Worm (Caenorhabditis elegans) whole organism, young adult: ENCODE results near the gene Y15E3A.5.

ENCODE experiments used
- B0019.2 ChIP-seq: fragments of 200-800 bp; sonication (Bioruptor generic); conservative IDR thresholded peaks from 2 replicates; pipeline ENCODE4 v1.3.6; 2022; ENCODE audit warnings: missing genetic modification reagents, missing genetic modification characterization, missing compliant biosample characterization
- B0261.1 ChIP-seq: sonication (generic microtip); optimal IDR thresholded peaks from 2 replicates; lab custom pipeline; 2016; ENCODE audit warnings: mild to moderate bottlenecking, missing genetic modification characterization, moderate library complexity, missing compliant biosample characterization
- F49E8.2 ChIP-seq: sonication (generic microtip); optimal IDR thresholded peaks from 3 replicates; lab custom pipeline; 2017; ENCODE audit warnings: missing genetic modification characterization, mild to moderate bottlenecking, missing compliant biosample characterization, antibody characterized with exemption, moderate library complexity; ENCODE audit not compliant: insufficient read depth
- T07F8.4 ChIP-seq: sonication (generic microtip); optimal IDR thresholded peaks from 2 replicates; lab custom pipeline; 2016; ENCODE audit warnings: mild to moderate bottlenecking, missing genetic modification characterization, moderate library complexity, missing compliant biosample characterization
- T26A5.8 ChIP-seq: sonication (generic microtip); optimal IDR thresholded peaks from 2 replicates; lab custom pipeline; 2016; ENCODE audit warnings: missing genetic modification characterization, missing compliant biosample characterization
- Y95B8A.8 ChIP-seq: fragments of 200-800 bp; sonication (Bioruptor generic); IDR thresholded peaks from 2 replicates; pipeline ENCODE4 v1.3.6; 2022; ENCODE audit warnings: missing genetic modification reagents, missing genetic modification characterization, missing compliant biosample characterization
- akir-1 ChIP-seq: fragments of 200-800 bp; sonication (Bioruptor generic); optimal IDR thresholded peaks from 2 replicates; lab custom pipeline; 2018; ENCODE audit warnings: mild to moderate bottlenecking, missing genetic modification characterization, moderate library complexity, missing compliant biosample characterization
- athp-1 ChIP-seq: sonication (generic microtip); optimal IDR thresholded peaks from 2 replicates; lab custom pipeline; 2017; ENCODE audit warnings: mild to moderate bottlenecking, missing genetic modification characterization, missing compliant biosample characterization
- cebp-2 ChIP-seq: fragments of 200-800 bp; sonication (Bioruptor generic); IDR thresholded peaks from 2 replicates; pipeline ENCODE4 v1.3.6; 2022; ENCODE audit warnings: missing genetic modification characterization, missing compliant biosample characterization
- ceh-91 ChIP-seq: fragments of 200-800 bp; sonication (Bioruptor generic); IDR thresholded peaks from 2 replicates; pipeline ENCODE4 v1.3.6; 2022; ENCODE audit warnings: missing genetic modification reagents, missing genetic modification characterization, missing compliant biosample characterization
- die-1 ChIP-seq: sonication (generic microtip); optimal IDR thresholded peaks from 2 replicates; lab custom pipeline; 2016; ENCODE audit warnings: missing genotype, mild to moderate bottlenecking, missing genetic modification characterization, missing compliant biosample characterization
- dox-1 ChIP-seq: fragments of 200-800 bp; sonication (Bioruptor generic); IDR thresholded peaks from 2 replicates; pipeline ENCODE4 v1.3.6; 2022; ENCODE audit warnings: missing genetic modification reagents, missing genetic modification characterization, missing compliant biosample characterization
- egrh-3 ChIP-seq: fragments of 200-800 bp; sonication (Bioruptor generic); IDR thresholded peaks from 2 replicates; pipeline ENCODE4 v1.3.6; 2022; ENCODE audit warnings: missing genetic modification reagents, missing genetic modification characterization, missing compliant biosample characterization
- ets-4 ChIP-seq: fragments of 200-800 bp; sonication (Bioruptor generic); optimal IDR thresholded peaks from 2 replicates; lab custom pipeline; 2018; ENCODE audit warnings: mild to moderate bottlenecking, missing genetic modification characterization, missing compliant biosample characterization
- fkh-3 ChIP-seq: sonication (generic microtip); optimal IDR thresholded peaks from 2 replicates; lab custom pipeline; 2016; ENCODE audit warnings: mild to moderate bottlenecking, missing genetic modification characterization, missing compliant biosample characterization
- hlh-12 ChIP-seq: sonication (generic microtip); optimal IDR thresholded peaks from 2 replicates; lab custom pipeline; 2016; ENCODE audit warnings: missing genetic modification characterization, missing compliant biosample characterization
- hlh-26 ChIP-seq: fragments of 200-800 bp; sonication (Bioruptor generic); conservative IDR thresholded peaks from 2 replicates; pipeline ENCODE4 v1.3.6; 2022; ENCODE audit warnings: missing genetic modification reagents, missing genetic modification characterization, missing compliant biosample characterization
- lin-54 ChIP-seq: fragments of 200-800 bp; sonication (Bioruptor generic); optimal IDR thresholded peaks from 2 replicates; lab custom pipeline; 2018; ENCODE audit warnings: mild to moderate bottlenecking, missing genetic modification characterization, missing compliant biosample characterization
- lsl-1 ChIP-seq: fragments of 200-800 bp; sonication (Bioruptor generic); optimal IDR thresholded peaks from 2 replicates; lab custom pipeline; 2018; ENCODE audit warnings: mild to moderate bottlenecking, missing genetic modification characterization, moderate library complexity, missing compliant biosample characterization
- madf-3 ChIP-seq: fragments of 200-800 bp; sonication (Bioruptor generic); IDR thresholded peaks from 2 replicates; pipeline ENCODE4 v1.3.6; 2022; ENCODE audit warnings: missing genetic modification reagents, missing genetic modification characterization, missing compliant biosample characterization
- madf-8 ChIP-seq: fragments of 200-800 bp; sonication (Bioruptor generic); conservative IDR thresholded peaks from 2 replicates; pipeline ENCODE4 v1.3.6; 2022; ENCODE audit warnings: missing genetic modification reagents, missing genetic modification characterization, missing compliant biosample characterization
- nfya-1 ChIP-seq: sonication (generic microtip); optimal IDR thresholded peaks from 2 replicates; lab custom pipeline; 2017; ENCODE audit warnings: antibody characterized with exemption, missing compliant biosample characterization, missing genetic modification characterization, borderline replicate concordance; ENCODE audit not compliant: insufficient read depth
- nfya-2 ChIP-seq: fragments of 200-800 bp; sonication (Bioruptor generic); IDR thresholded peaks from 2 replicates; pipeline ENCODE4 v1.3.6; 2022; ENCODE audit warnings: missing genetic modification reagents, missing genetic modification characterization, missing compliant biosample characterization
- nhr-120 ChIP-seq: fragments of 200-800 bp; sonication (Bioruptor generic); IDR thresholded peaks from 2 replicates; pipeline ENCODE4 v1.3.6; 2022; ENCODE audit warnings: missing genetic modification characterization, missing compliant biosample characterization
- nhr-80 ChIP-seq: sonication (generic microtip); optimal IDR thresholded peaks from 2 replicates; lab custom pipeline; 2016; ENCODE audit warnings: missing genetic modification characterization, missing compliant biosample characterization
- nhr-90 ChIP-seq: sonication (generic microtip); optimal IDR thresholded peaks from 2 replicates; lab custom pipeline; 2016; ENCODE audit warnings: missing genotype, mild to moderate bottlenecking, missing genetic modification characterization, missing compliant biosample characterization
- rec-8 ChIP-seq, 2 experiments: sonication (generic microtip); optimal IDR thresholded peaks; 2 replicates each; lab custom pipeline; 2016; ENCODE audit warnings: mild to moderate bottlenecking in 2 of 2, missing genetic modification characterization in 2 of 2, missing genetic modification reagents in 2 of 2, missing genotype in 2 of 2, missing biosample characterization in 1 of 2, missing compliant biosample characterization in 1 of 2, moderate library complexity in 1 of 2
- sea-2 ChIP-seq: fragments of 200-800 bp; sonication (Bioruptor generic); IDR thresholded peaks from 2 replicates; pipeline ENCODE4 v1.3.6; 2022; ENCODE audit warnings: missing genetic modification characterization, missing compliant biosample characterization
- snpc-4 ChIP-seq, 5 experiments: fragments of 150-350 bp in 1 of 5; sonication (generic microtip) in 4 of 5; optimal IDR thresholded peaks; 2 replicates each; lab custom pipeline; 2014 to 2018; ENCODE audit warnings: missing genetic modification characterization in 5 of 5, missing biosample characterization in 3 of 5, antibody characterized with exemption in 2 of 5, mild to moderate bottlenecking in 2 of 5, missing compliant biosample characterization in 2 of 5, missing genotype in 2 of 5, moderate library complexity in 2 of 5, missing genetic modification reagents in 1 of 5
- tbp1 ChIP-seq: fragments of 200-800 bp; sonication (Bioruptor generic); optimal IDR thresholded peaks from 2 replicates; lab custom pipeline; 2018; ENCODE audit warnings: mild to moderate bottlenecking, missing genetic modification characterization, missing compliant biosample characterization
- tlf-1 ChIP-seq: fragments of 200-800 bp; sonication (Bioruptor generic); optimal IDR thresholded peaks from 2 replicates; lab custom pipeline; 2018; ENCODE audit warnings: mild to moderate bottlenecking, missing genetic modification characterization, missing compliant biosample characterization
- unc-62 ChIP-seq: fragments of 150-350 bp; optimal IDR thresholded peaks from 2 replicates; lab custom pipeline; 2014; ENCODE audit warnings: missing biosample characterization, missing genetic modification reagents, missing genetic modification characterization
- xnd-1 ChIP-seq: sonication (generic microtip); optimal IDR thresholded peaks from 2 replicates; lab custom pipeline; 2016; ENCODE audit warnings: missing genotype, missing genetic modification reagents, missing genetic modification characterization, missing compliant biosample characterization
- zfh-2 ChIP-seq: fragments of 200-800 bp; sonication (Bioruptor generic); conservative IDR thresholded peaks from 2 replicates; pipeline ENCODE4 v1.3.6; 2022; ENCODE audit warnings: missing genetic modification reagents, missing genetic modification characterization, missing compliant biosample characterization
- ztf-6 ChIP-seq: fragments of 200-800 bp; sonication (Bioruptor generic); IDR thresholded peaks from 2 replicates; pipeline ENCODE4 v1.3.6; 2022; ENCODE audit warnings: missing genetic modification reagents, missing genetic modification characterization, missing compliant biosample characterization

The Y15E3A.5 gene

DNA sequence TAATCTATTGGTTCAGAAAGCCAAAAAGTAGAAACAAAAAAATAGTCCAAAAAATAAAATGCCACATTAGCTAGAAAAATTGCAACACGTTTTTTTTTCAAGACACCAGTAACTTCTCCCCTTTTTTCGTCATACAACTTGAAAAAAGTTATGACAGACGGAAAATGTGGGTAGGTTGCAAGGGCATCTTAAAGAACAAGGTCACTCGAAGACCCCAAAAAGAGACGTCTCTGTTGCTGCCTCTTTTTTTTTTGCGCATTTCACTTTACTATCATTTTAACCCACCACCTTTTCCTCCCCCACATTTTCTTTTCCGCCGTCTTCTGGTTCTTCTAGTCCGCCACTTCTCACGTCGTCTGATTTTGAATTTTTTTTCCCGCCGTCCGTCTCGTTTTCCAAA, 28.3 kb upstream of the Y15E3A.5 start:
- TF ChIP-seq die-1 (tag; lab: Kevin White, UChicago) (no peak), tlf-1 (no peak), ztf-6 (GFP tag; lab: Robert Waterston, UW) (no peak), hlh-12 (tag; lab: Kevin White, UChicago) (no peak), rec-8 (tag; optimal IDR thresholded peaks at IDR 0.05; lab: Kevin White, UChicago) (no peak), cebp-2 (GFP tag; lab: Robert Waterston, UW) (no peak), dox-1 (GFP tag; lab: Robert Waterston, UW) (no peak), nhr-120 (GFP tag; lab: Robert Waterston, UW) (no peak), sea-2 (GFP tag; lab: Robert Waterston, UW) (no peak), F49E8.2 (tag; lab: Kevin White, UChicago) (no peak), madf-3 (GFP tag; lab: Robert Waterston, UW) (no peak), Y95B8A.8 (GFP tag; lab: Robert Waterston, UW) (no peak), nhr-80 (tag; lab: Kevin White, UChicago) (no peak), akir-1 (no peak), ets-4 (GFP tag; lab: Kevin White, UChicago) (no peak), B0261.1 (tag; lab: Kevin White, UChicago) (no peak), T07F8.4 (tag; lab: Kevin White, UChicago) (no peak)

DNA sequence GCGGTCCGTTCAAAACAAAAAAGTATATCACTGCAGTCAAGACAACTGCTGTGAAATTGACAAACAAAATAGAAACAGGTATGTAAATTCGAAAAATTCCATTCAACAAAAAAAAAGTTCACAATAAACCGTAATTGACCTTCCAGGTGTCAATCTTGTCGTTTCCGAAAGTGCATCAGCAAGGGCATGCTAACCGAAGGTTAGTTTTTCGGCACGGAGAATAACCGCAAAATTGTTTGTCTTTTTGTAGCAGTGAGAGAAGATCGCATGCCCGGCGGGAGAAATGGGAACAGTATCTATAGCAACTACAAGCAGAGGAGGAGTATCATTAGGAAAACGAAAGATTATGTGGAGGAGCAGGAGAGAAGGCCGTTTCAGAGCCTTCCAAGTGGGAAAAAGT, 27.7 kb upstream of the Y15E3A.5 start:
- TF ChIP-seq lsl-1 (GFP tag; lab: Kevin White, UChicago), result no peak
- TF ChIP-seq egrh-3 (GFP tag; lab: Robert Waterston, UW), result no peak
- no peak for TF ChIP-seq ceh-91 (GFP tag; lab: Robert Waterston, UW)
- no peak for TF ChIP-seq xnd-1 (tag; lab: Kevin White, UChicago)
- no peak for TF ChIP-seq nhr-90 (tag; lab: Kevin White, UChicago)
- no peak for TF ChIP-seq athp-1 (tag; lab: Kevin White, UChicago)
- no peak for TF ChIP-seq ztf-6 (GFP tag; lab: Robert Waterston, UW)
- TF ChIP-seq lin-54 (GFP tag; lab: Kevin White, UChicago), result no peak
- no peak for TF ChIP-seq hlh-26 (GFP tag; lab: Robert Waterston, UW)
- TF ChIP-seq nfya-2 (GFP tag; lab: Robert Waterston, UW), result no peak

DNA sequence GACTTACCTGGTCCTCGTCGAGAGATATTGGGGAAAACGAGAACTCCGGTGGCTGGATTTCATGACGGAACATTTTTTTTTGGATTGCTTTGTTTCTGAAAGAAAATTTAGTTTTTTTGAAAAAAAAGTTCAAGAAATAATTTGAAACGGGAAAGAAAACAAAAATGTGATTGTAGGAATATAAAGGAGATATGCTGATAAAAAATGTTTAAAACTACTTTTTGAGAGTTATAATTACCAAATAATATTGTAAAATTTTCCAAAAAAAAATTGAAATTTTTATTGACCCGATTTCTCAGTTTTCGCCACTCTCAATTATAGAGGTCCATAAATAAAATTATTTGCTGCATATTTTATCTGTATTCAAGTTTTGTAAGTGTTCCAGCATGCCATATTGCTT, 23.2 kb upstream of the Y15E3A.5 start, which contains the start of gene glb-28:
TSS of gene glb-28 (minus strand) at position 101 of the 400 bp plus-strand sequence.
- no peak for TF ChIP-seq sea-2 (GFP tag; lab: Robert Waterston, UW)
- TF ChIP-seq T26A5.8 (tag; lab: Kevin White, UChicago), result no peak
- TF ChIP-seq zfh-2 (GFP tag; lab: Robert Waterston, UW), result no peak
- TF ChIP-seq B0019.2, result no peak
- TF ChIP-seq F49E8.2 (tag; lab: Kevin White, UChicago), result no peak
- TF ChIP-seq Y95B8A.8 (GFP tag; lab: Robert Waterston, UW), result no peak
- TF ChIP-seq rec-8 (tag; optimal IDR thresholded peaks at IDR 0.05; lab: Kevin White, UChicago), result no peak
- no peak for TF ChIP-seq lin-54 (GFP tag; lab: Kevin White, UChicago)
- TF ChIP-seq xnd-1 (tag; lab: Kevin White, UChicago), result no peak
- TF ChIP-seq snpc-4 (GFP tag; optimal IDR thresholded peaks at IDR 0.05; lab: Kevin White, UChicago), result no peak
- no peak for TF ChIP-seq snpc-4 (tag; optimal IDR thresholded peaks at IDR 0.05; lab: Kevin White, UChicago)
- no peak for TF ChIP-seq madf-8 (GFP tag; lab: Robert Waterston, UW)
- TF ChIP-seq fkh-3 (tag; lab: Kevin White, UChicago), result no peak
- TF ChIP-seq tbp1, result no peak
- TF ChIP-seq dox-1 (GFP tag; lab: Robert Waterston, UW), result no peak
- TF ChIP-seq unc-62, result no peak
- no peak for TF ChIP-seq lsl-1 (GFP tag; lab: Kevin White, UChicago)
- TF ChIP-seq T07F8.4 (tag; lab: Kevin White, UChicago), result no peak
- TF ChIP-seq nfya-1 (tag; lab: Kevin White, UChicago), result no peak
